Worm (Caenorhabditis elegans) whole organism, L3 larva: ENCODE results near the gene sem-5.

Source experiments
- ZK546.5 ChIP-seq: sonication (generic microtip); optimal IDR thresholded peaks from 2 replicates; lab custom pipeline; 2017; ENCODE audit warnings: missing biosample characterization, missing genetic modification characterization
- aly-2 ChIP-seq: fragments of 150-350 bp; optimal IDR thresholded peaks from 2 replicates; lab custom pipeline; 2014; ENCODE audit warnings: missing biosample characterization, missing genetic modification characterization
- ama-1 ChIP-seq: fragments of 150-350 bp; optimal IDR thresholded peaks from 2 replicates; lab custom pipeline; 2018
- ceh-28 ChIP-seq: fragments of 150-350 bp; optimal IDR thresholded peaks from 2 replicates; lab custom pipeline; 2014; ENCODE audit warnings: missing biosample characterization, missing genetic modification reagents, missing genetic modification characterization
- ceh-9 ChIP-seq: sonication (generic microtip); optimal IDR thresholded peaks from 2 replicates; lab custom pipeline; 2018; ENCODE audit warnings: missing biosample characterization, missing genetic modification characterization
- daf-12 ChIP-seq: fragments of 150-350 bp; optimal IDR thresholded peaks from 2 replicates; lab custom pipeline; 2014; ENCODE audit warnings: missing biosample characterization, missing genetic modification reagents, missing genetic modification characterization
- egl-27 ChIP-seq: sonication (generic microtip); optimal IDR thresholded peaks from 4 replicates; lab custom pipeline; 2017; ENCODE audit warnings: missing biosample characterization, missing genetic modification reagents, missing genetic modification characterization
- elt-1 ChIP-seq: fragments of 150-350 bp; optimal IDR thresholded peaks from 2 replicates; lab custom pipeline; 2014; ENCODE audit warnings: missing biosample characterization, missing genetic modification characterization
- elt-2 ChIP-seq: sonication (generic microtip); optimal IDR thresholded peaks from 2 replicates; lab custom pipeline; 2016; ENCODE audit warnings: missing genetic modification reagents, mild to moderate bottlenecking, missing genetic modification characterization, missing compliant biosample characterization
- elt-3 ChIP-seq, 3 experiments: fragments of 150-350 bp in 1 of 3; sonication (generic microtip) in 2 of 3; optimal IDR thresholded peaks; 2 replicates in 2 of 3; 4 replicates in 1 of 3; lab custom pipeline; 2014 to 2017; ENCODE audit warnings: missing biosample characterization in 3 of 3, missing genetic modification characterization in 3 of 3
- eor-1 ChIP-seq, 2 experiments: fragments of 150-350 bp; optimal IDR thresholded peaks; 2 replicates each; lab custom pipeline; 2014 to 2018; ENCODE audit warnings: missing biosample characterization in 2 of 2, missing genetic modification characterization in 2 of 2
- fkh-2 ChIP-seq: fragments of 150-350 bp; optimal IDR thresholded peaks from 2 replicates; lab custom pipeline; 2014; ENCODE audit warnings: missing biosample characterization, missing genetic modification reagents, missing genetic modification characterization
- fos-1 ChIP-seq: fragments of 150-350 bp; optimal IDR thresholded peaks from 2 replicates; lab custom pipeline; 2014; ENCODE audit warnings: missing biosample characterization, missing genetic modification characterization
- hmg-11 ChIP-seq: sonication (generic microtip); optimal IDR thresholded peaks from 2 replicates; lab custom pipeline; 2016; ENCODE audit warnings: missing genetic modification characterization, missing compliant biosample characterization
- jun-1 ChIP-seq: fragments of 150-350 bp; optimal IDR thresholded peaks from 2 replicates; lab custom pipeline; 2014; ENCODE audit warnings: missing biosample characterization, missing genetic modification reagents, missing genetic modification characterization
- lin-15B ChIP-seq: fragments of 150-350 bp; optimal IDR thresholded peaks from 2 replicates; lab custom pipeline; 2014; ENCODE audit warnings: missing biosample characterization, missing genetic modification characterization
- lin-39 ChIP-seq: fragments of 150-350 bp; optimal IDR thresholded peaks from 2 replicates; lab custom pipeline; 2018; ENCODE audit warnings: missing biosample characterization, missing genetic modification reagents, missing genetic modification characterization
- lsy-12 ChIP-seq: sonication (generic microtip); optimal IDR thresholded peaks from 2 replicates; lab custom pipeline; 2016; ENCODE audit warnings: mild to moderate bottlenecking, missing genetic modification characterization, missing compliant biosample characterization
- mdl-1 ChIP-seq: fragments of 150-350 bp; optimal IDR thresholded peaks from 2 replicates; lab custom pipeline; 2014; ENCODE audit warnings: missing biosample characterization, missing genetic modification characterization
- mml-1 ChIP-seq: fragments of 150-350 bp; sonication (generic microtip); optimal IDR thresholded peaks from 3 replicates; lab custom pipeline; 2014; ENCODE audit warnings: missing biosample characterization, missing genetic modification characterization
- nfya-1 ChIP-seq: sonication (generic microtip); optimal IDR thresholded peaks from 2 replicates; lab custom pipeline; 2017; ENCODE audit warnings: missing genetic modification characterization, mild to moderate bottlenecking, missing compliant biosample characterization, antibody characterized with exemption, moderate library complexity; ENCODE audit not compliant: insufficient read depth
- nhr-11 ChIP-seq: fragments of 150-350 bp; optimal IDR thresholded peaks from 2 replicates; lab custom pipeline; 2014; ENCODE audit warnings: missing biosample characterization, missing genetic modification characterization
- nhr-12 ChIP-seq: fragments of 150-350 bp; optimal IDR thresholded peaks from 2 replicates; lab custom pipeline; 2014; ENCODE audit warnings: missing biosample characterization, missing genetic modification characterization
- nhr-23 ChIP-seq: fragments of 150-350 bp; optimal IDR thresholded peaks from 2 replicates; lab custom pipeline; 2014; ENCODE audit warnings: missing biosample characterization, missing genetic modification reagents, missing genetic modification characterization
- nhr-25 ChIP-seq: sonication (generic microtip); optimal IDR thresholded peaks from 2 replicates; lab custom pipeline; 2017; ENCODE audit warnings: missing biosample characterization, missing genetic modification characterization
- nhr-28 ChIP-seq: fragments of 150-350 bp; optimal IDR thresholded peaks from 2 replicates; lab custom pipeline; 2014; ENCODE audit warnings: missing biosample characterization, missing genetic modification characterization
- nhr-43 ChIP-seq: sonication (generic microtip); optimal IDR thresholded peaks from 2 replicates; lab custom pipeline; 2016; ENCODE audit warnings: mild to moderate bottlenecking, missing genetic modification characterization, missing compliant biosample characterization; ENCODE audit not compliant: poor library complexity, severe bottlenecking
- nhr-67 ChIP-seq: fragments of 150-350 bp; optimal IDR thresholded peaks from 2 replicates; lab custom pipeline; 2014; ENCODE audit warnings: missing biosample characterization, missing genetic modification characterization
- nhr-76 ChIP-seq: fragments of 150-350 bp; sonication (generic microtip); optimal IDR thresholded peaks from 5 replicates; lab custom pipeline; 2014; ENCODE audit warnings: missing biosample characterization, missing genetic modification characterization
- nhr-77 ChIP-seq: fragments of 150-350 bp; optimal IDR thresholded peaks from 2 replicates; lab custom pipeline; 2014; ENCODE audit warnings: missing biosample characterization, missing genetic modification characterization
- pha-4 ChIP-seq: fragments of 150-350 bp; optimal IDR thresholded peaks from 2 replicates; lab custom pipeline; 2014; ENCODE audit warnings: missing biosample characterization, missing genetic modification reagents, missing genetic modification characterization
- pqm-1 ChIP-seq: fragments of 150-350 bp; optimal IDR thresholded peaks from 2 replicates; lab custom pipeline; 2017; ENCODE audit warnings: missing biosample characterization, missing genetic modification characterization, inconsistent platforms
- sea-2 ChIP-seq: fragments of 150-350 bp; sonication (generic microtip); optimal IDR thresholded peaks from 4 replicates; lab custom pipeline; 2014; ENCODE audit warnings: missing biosample characterization, missing genetic modification reagents, missing genetic modification characterization
- skn-1 ChIP-seq: fragments of 150-350 bp; optimal IDR thresholded peaks from 2 replicates; lab custom pipeline; 2014; ENCODE audit warnings: missing biosample characterization, missing genetic modification characterization
- snpc-4 ChIP-seq: fragments of 150-350 bp; optimal IDR thresholded peaks from 2 replicates; lab custom pipeline; 2014; ENCODE audit warnings: missing biosample characterization, missing genetic modification characterization
- unc-62 ChIP-seq: fragments of 150-350 bp; sonication (generic microtip); optimal IDR thresholded peaks from 4 replicates; lab custom pipeline; 2014; ENCODE audit warnings: missing biosample characterization, missing genetic modification reagents, missing genetic modification characterization
- zag-1 ChIP-seq: fragments of 150-350 bp; optimal IDR thresholded peaks from 2 replicates; lab custom pipeline; 2014; ENCODE audit warnings: missing biosample characterization, missing genetic modification characterization
- ztf-4 ChIP-seq: fragments of 150-350 bp; optimal IDR thresholded peaks from 2 replicates; lab custom pipeline; 2014; ENCODE audit warnings: missing biosample characterization, missing genetic modification characterization

sem-5 gene

ce11 chrX:7932453-7932852 lies 29.1 kb downstream of the sem-5 start:
- TF ChIP-seq jun-1 (tag; lab: Kevin White, UChicago) = no peak
- TF ChIP-seq nhr-11 (tag; lab: Kevin White, UChicago) = no peak
- no peak for TF ChIP-seq snpc-4 (tag; lab: Kevin White, UChicago)
- no peak for TF ChIP-seq lsy-12 (tag; lab: Kevin White, UChicago)
- no peak for TF ChIP-seq nhr-28 (tag; lab: Kevin White, UChicago)
- no peak for TF ChIP-seq hmg-11 (tag; lab: Kevin White, UChicago)
- no peak for TF ChIP-seq aly-2
- no peak for TF ChIP-seq ama-1
- TF ChIP-seq unc-62 (GFP tag; lab: Kevin White, UChicago) = no peak
- no peak for TF ChIP-seq fkh-2 (tag; lab: Kevin White, UChicago)
- TF ChIP-seq nhr-77 (tag; lab: Kevin White, UChicago) = no peak
- TF ChIP-seq ztf-4 (tag; lab: Kevin White, UChicago) = no peak
- TF ChIP-seq skn-1 (tag; lab: Kevin White, UChicago) = no peak
- no peak for TF ChIP-seq zag-1 (tag; lab: Kevin White, UChicago)
- TF ChIP-seq pqm-1 (tag; lab: Kevin White, UChicago) = no peak
- no peak for TF ChIP-seq lin-39 (tag; lab: Kevin White, UChicago)

ce11 chrX:7930450-7930849 lies 31.1 kb downstream of the sem-5 start, which contains the start of gene zig-3:
TSS of gene zig-3 (plus strand) at chrX:7930750.
- TF ChIP-seq ama-1 = no peak
- TF ChIP-seq ceh-28 (tag; lab: Kevin White, UChicago) = no peak
- TF ChIP-seq elt-2 = no peak
- no peak for TF ChIP-seq nhr-43 (tag; lab: Kevin White, UChicago)
- no peak for TF ChIP-seq pqm-1 (tag; lab: Kevin White, UChicago)
- TF ChIP-seq ceh-9 = no peak
- TF ChIP-seq, all 47 proteins: peak for 0

ce11 chrX:7925134-7925533 lies 36.4 kb downstream of the sem-5 start, which contains the start of gene zig-4:
TSS of gene zig-4 (plus strand) at chrX:7925434.
- no peak for TF ChIP-seq ztf-4 (tag; lab: Kevin White, UChicago)
- no peak for TF ChIP-seq mdl-1 (tag; lab: Kevin White, UChicago)
- no peak for TF ChIP-seq daf-12 (tag; lab: Kevin White, UChicago)
- no peak for TF ChIP-seq ceh-28 (tag; lab: Kevin White, UChicago)
- no peak for TF ChIP-seq pqm-1 (tag; lab: Kevin White, UChicago)
- TF ChIP-seq unc-62 (GFP tag; lab: Kevin White, UChicago) = no peak
- no peak for TF ChIP-seq nfya-1 (tag; lab: Kevin White, UChicago)
- no peak for TF ChIP-seq lin-15B (tag; lab: Kevin White, UChicago)
- no peak for TF ChIP-seq hmg-11 (tag; lab: Kevin White, UChicago)
- no peak for TF ChIP-seq mml-1 (tag; lab: Kevin White, UChicago)
- no peak for TF ChIP-seq nhr-12
- TF ChIP-seq elt-1 (tag; lab: Kevin White, UChicago) = no peak
- no peak for TF ChIP-seq elt-3 (tag; optimal IDR thresholded peaks at IDR 0.05; lab: Kevin White, UChicago)
- TF ChIP-seq nhr-25 = no peak
- TF ChIP-seq sea-2 (GFP tag; lab: Kevin White, UChicago) = no peak
- no peak for TF ChIP-seq egl-27 (tag; lab: Kevin White, UChicago)
- no peak for TF ChIP-seq nhr-77 (tag; lab: Kevin White, UChicago)
- TF ChIP-seq eor-1 (tag; optimal IDR thresholded peaks at IDR 0.05; lab: Kevin White, UChicago) = no peak
- TF ChIP-seq nhr-28 (tag; lab: Kevin White, UChicago) = no peak

ce11 chrX:7921130-7921529 lies 40.4 kb downstream of the sem-5 start:
- TF ChIP-seq nfya-1 (tag; lab: Kevin White, UChicago) = no peak
- TF ChIP-seq lin-39 (tag; lab: Kevin White, UChicago) = no peak
- no peak for TF ChIP-seq lsy-12 (tag; lab: Kevin White, UChicago)
- TF ChIP-seq nhr-11 (tag; lab: Kevin White, UChicago) = no peak
- no peak for TF ChIP-seq skn-1 (tag; lab: Kevin White, UChicago)
- TF ChIP-seq zag-1 (tag; lab: Kevin White, UChicago) = no peak
- no peak for TF ChIP-seq sea-2 (GFP tag; lab: Kevin White, UChicago)

ce11 chrX:7916076-7916475 lies 45.4 kb downstream of the sem-5 start:
- TF ChIP-seq lin-15B (tag; lab: Kevin White, UChicago) = no peak
- no peak for TF ChIP-seq ZK546.5 (tag; lab: Kevin White, UChicago)
- no peak for TF ChIP-seq nhr-67 (tag; lab: Kevin White, UChicago)
- peak; percentile 62 for TF ChIP-seq nhr-23 (tag; lab: Kevin White, UChicago)
- no peak for TF ChIP-seq nhr-76 (tag; lab: Kevin White, UChicago)
- no peak for TF ChIP-seq pha-4 (tag; lab: Kevin White, UChicago)
- no peak for TF ChIP-seq lin-39 (tag; lab: Kevin White, UChicago)
- peak; percentile 5 for TF ChIP-seq fos-1 (tag; lab: Kevin White, UChicago)
- no peak for TF ChIP-seq lsy-12 (tag; lab: Kevin White, UChicago)
- TF ChIP-seq ama-1 = no peak
- no peak for TF ChIP-seq ceh-9
- peak; percentile 61 for TF ChIP-seq nhr-25
